Worm (Caenorhabditis elegans): ENCODE data around the gene Y56A3A.16.
A peak's percentile ranks its signal among the peaks of the same experiment; 100 is the strongest.

The Y56A3A.16 gene

ce11 chrIII:11918247-11918769 is 4.2 kb upstream of the Y56A3A.16 start, which contains the start of gene znf-593:
znf-593 (minus strand) TSS chrIII:11918719.
- peak; percentile 24 for TF ChIP-seq nhr-25 (tag; optimal IDR thresholded peaks at IDR 0.05)
- peak; percentile 3 for TF ChIP-seq unc-55 (GFP tag; optimal IDR thresholded peaks at IDR 0.05)
- peak; percentile 29 for TF ChIP-seq sem-4 (tag; optimal IDR thresholded peaks at IDR 0.05)
- peak in 1 of 2 experiments; percentile 34 for TF ChIP-seq lsy-2 (tag; optimal IDR thresholded peaks at IDR 0.05)
- TF ChIP-seq nhr-129 (tag; optimal IDR thresholded peaks at IDR 0.05), result no peak

DNA sequence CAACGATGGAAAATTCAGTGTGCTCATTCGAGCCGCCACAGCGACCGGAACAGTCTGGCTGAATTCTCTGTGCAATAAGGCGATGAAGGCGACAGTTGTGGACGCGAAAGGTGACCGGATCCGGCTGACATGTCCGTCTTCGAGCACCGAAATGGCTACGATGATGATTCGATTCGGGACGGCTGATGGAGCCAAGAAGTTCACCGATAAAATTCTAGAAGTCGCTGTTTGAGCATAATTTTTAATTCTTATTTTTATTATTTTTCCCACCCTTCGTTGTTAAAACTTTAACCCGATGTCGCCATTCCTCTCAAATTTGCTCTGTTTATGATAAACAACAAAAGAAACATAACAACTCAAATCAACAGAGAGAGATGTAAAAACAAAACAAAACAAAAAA is 3.4 kb upstream of the Y56A3A.16 start:
- no peak for TF ChIP-seq unc-39 (tag; optimal IDR thresholded peaks at IDR 0.05)
- no peak for TF ChIP-seq ama-1 (optimal IDR thresholded peaks at IDR 0.05)
- TF ChIP-seq peb-1 (tag; optimal IDR thresholded peaks at IDR 0.05), result no peak
- no peak for TF ChIP-seq elt-3 (tag; optimal IDR thresholded peaks at IDR 0.05)
- no peak for TF ChIP-seq lin-11 (tag; optimal IDR thresholded peaks at IDR 0.05)
- no peak for TF ChIP-seq gmeb-1 (tag; optimal IDR thresholded peaks at IDR 0.05)
- no peak for TF ChIP-seq skn-1 (tag; optimal IDR thresholded peaks at IDR 0.05)
- no peak for TF ChIP-seq nhr-129 (tag; optimal IDR thresholded peaks at IDR 0.05)
- no peak for TF ChIP-seq nhr-12 (tag; optimal IDR thresholded peaks at IDR 0.05)
- no peak for TF ChIP-seq egl-27 (tag; optimal IDR thresholded peaks at IDR 0.05)
- no peak for TF ChIP-seq zag-1 (tag; optimal IDR thresholded peaks at IDR 0.05)
- no peak for TF ChIP-seq mdl-1 (tag; optimal IDR thresholded peaks at IDR 0.05)
- no peak for TF ChIP-seq fos-1 (tag; optimal IDR thresholded peaks at IDR 0.05)

DNA sequence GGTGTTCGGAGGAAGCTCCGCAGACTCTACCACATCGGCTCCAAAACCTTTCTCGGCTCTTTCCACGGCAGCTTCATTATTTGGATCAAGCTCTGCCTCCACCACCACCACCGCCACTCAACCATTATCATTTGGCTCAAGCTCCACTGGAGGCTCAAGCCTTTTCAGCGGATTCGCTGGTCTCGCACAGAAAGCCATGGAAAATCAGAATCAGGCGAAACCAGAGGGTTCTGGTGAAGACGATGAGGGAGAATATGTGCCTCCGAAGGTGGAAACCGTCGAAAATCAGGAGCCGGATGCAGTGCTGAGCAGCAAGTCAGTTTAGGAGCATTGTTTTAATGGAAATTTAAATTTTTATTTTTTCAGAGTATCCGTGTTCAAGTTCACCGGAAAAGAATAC is 3.0 kb upstream of the Y56A3A.16 start:
- TF ChIP-seq crh-2 (tag; optimal IDR thresholded peaks at IDR 0.05) (no peak), ceh-16 (tag; optimal IDR thresholded peaks at IDR 0.05) (no peak), nhr-23 (tag; optimal IDR thresholded peaks at IDR 0.05) (no peak), egl-27 (tag; optimal IDR thresholded peaks at IDR 0.05) (no peak), sma-3 (GFP tag; optimal IDR thresholded peaks at IDR 0.05) (no peak), ztf-11 (tag; optimal IDR thresholded peaks at IDR 0.05) (no peak), ztf-4 (tag; optimal IDR thresholded peaks at IDR 0.05) (no peak)

- no peak for TF ChIP-seq aly-2 (tag; optimal IDR thresholded peaks at IDR 0.05)
- no peak for TF ChIP-seq gmeb-1 (tag; optimal IDR thresholded peaks at IDR 0.05)
- TF ChIP-seq egl-27 (tag; optimal IDR thresholded peaks at IDR 0.05), result no peak
- TF ChIP-seq zag-1 (tag; optimal IDR thresholded peaks at IDR 0.05), result no peak
- no peak for TF ChIP-seq mbf-1 (tag; optimal IDR thresholded peaks at IDR 0.05)
- TF ChIP-seq unc-55 (GFP tag; optimal IDR thresholded peaks at IDR 0.05), result no peak
- TF ChIP-seq elt-1 (tag; optimal IDR thresholded peaks at IDR 0.05), result no peak
- no peak for TF ChIP-seq F13H6.1 (tag; optimal IDR thresholded peaks at IDR 0.05)
- no peak for TF ChIP-seq sma-3 (GFP tag; optimal IDR thresholded peaks at IDR 0.05)
- no peak for TF ChIP-seq nhr-12 (tag; optimal IDR thresholded peaks at IDR 0.05)
- no peak for TF ChIP-seq skn-1 (tag; optimal IDR thresholded peaks at IDR 0.05)
- no peak for TF ChIP-seq ZK546.5 (tag; optimal IDR thresholded peaks at IDR 0.05)
These were observed 2.1 kb upstream of the Y56A3A.16 start for ce11 chrIII:11916260-11916659.

DNA sequence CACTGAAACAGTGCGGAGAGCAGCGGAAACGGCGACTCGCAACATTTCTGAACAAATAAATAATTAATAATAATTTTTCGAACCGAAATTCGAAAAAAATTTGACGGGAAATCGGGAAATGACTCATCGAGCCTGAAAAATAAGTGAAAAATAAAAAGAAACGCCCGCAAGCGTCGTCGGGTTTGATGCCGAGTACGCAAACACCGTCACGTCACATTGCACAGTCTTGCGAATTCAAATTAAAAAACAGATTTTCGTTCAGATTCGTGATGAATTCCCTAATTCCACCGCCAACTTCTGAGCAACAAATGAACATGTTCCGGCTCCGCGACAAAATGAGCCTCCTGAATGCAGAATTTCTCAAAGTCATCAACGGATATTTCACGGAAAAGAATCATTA is 1.5 kb upstream of the Y56A3A.16 start, which contains the start of the genes ndab-1 and npp-16:
Gene ndab-1, minus strand, starts transcription at position 47 of the 400 bp plus-strand sequence.
Gene npp-16, plus strand, starts transcription at position 263 of the 400 bp plus-strand sequence.
- TF ChIP-seq lsy-2 (tag; optimal IDR thresholded peaks at IDR 0.05), result peak; percentile 41 to 55
- peak; percentile 11 for TF ChIP-seq F13H6.1 (tag; optimal IDR thresholded peaks at IDR 0.05)
- peak; percentile 49 for TF ChIP-seq gmeb-1 (tag; optimal IDR thresholded peaks at IDR 0.05)
- TF ChIP-seq elt-3 (tag; optimal IDR thresholded peaks at IDR 0.05), result no peak
- peak; percentile 7 for TF ChIP-seq C34F6.9 (tag; optimal IDR thresholded peaks at IDR 0.05)
- no peak for TF ChIP-seq elt-1 (tag; optimal IDR thresholded peaks at IDR 0.05)
- TF ChIP-seq dmd-4 (tag; optimal IDR thresholded peaks at IDR 0.05), result no peak
- TF ChIP-seq nhr-10 (tag; optimal IDR thresholded peaks at IDR 0.05), result no peak
- TF ChIP-seq crh-2 (tag; optimal IDR thresholded peaks at IDR 0.05), result no peak
- TF ChIP-seq lin-13 (GFP tag; optimal IDR thresholded peaks at IDR 0.05), result peak; percentile 27
- peak; percentile 56 for TF ChIP-seq unc-55 (GFP tag; optimal IDR thresholded peaks at IDR 0.05)
- TF ChIP-seq zag-1 (tag; optimal IDR thresholded peaks at IDR 0.05), result no peak
- TF ChIP-seq fos-1 (tag; optimal IDR thresholded peaks at IDR 0.05), result peak; percentile 12
- TF ChIP-seq lin-39 (tag; optimal IDR thresholded peaks at IDR 0.05), result no peak

- TF ChIP-seq ztf-11 (tag; optimal IDR thresholded peaks at IDR 0.05), result no peak
- no peak for TF ChIP-seq lin-13 (GFP tag; optimal IDR thresholded peaks at IDR 0.05)
- TF ChIP-seq elt-1 (tag; optimal IDR thresholded peaks at IDR 0.05), result no peak
- no peak for TF ChIP-seq unc-39 (tag; optimal IDR thresholded peaks at IDR 0.05)
- no peak for TF ChIP-seq unc-55 (GFP tag; optimal IDR thresholded peaks at IDR 0.05)
- TF ChIP-seq nhr-25 (tag; optimal IDR thresholded peaks at IDR 0.05), result no peak
- TF ChIP-seq nhr-129 (tag; optimal IDR thresholded peaks at IDR 0.05), result no peak
- TF ChIP-seq aly-2 (tag; optimal IDR thresholded peaks at IDR 0.05), result no peak
- no peak for TF ChIP-seq lin-11 (tag; optimal IDR thresholded peaks at IDR 0.05)
- no peak for TF ChIP-seq gmeb-1 (tag; optimal IDR thresholded peaks at IDR 0.05)
- TF ChIP-seq sma-3 (GFP tag; optimal IDR thresholded peaks at IDR 0.05), result no peak
- TF ChIP-seq ama-1 (optimal IDR thresholded peaks at IDR 0.05), result no peak
- no peak for TF ChIP-seq crh-2 (tag; optimal IDR thresholded peaks at IDR 0.05)
- TF ChIP-seq nhr-6 (tag; optimal IDR thresholded peaks at IDR 0.05), result no peak
- no peak for TF ChIP-seq ceh-82 (tag; optimal IDR thresholded peaks at IDR 0.05)
- no peak for TF ChIP-seq ztf-4 (tag; optimal IDR thresholded peaks at IDR 0.05)
- TF ChIP-seq nhr-23 (tag; optimal IDR thresholded peaks at IDR 0.05), result no peak
These were observed 4.3 kb downstream of the Y56A3A.16 start, which contains the start of gene faah-4 for ce11 chrIII:11909778-11910177. faah-4 (minus strand) TSS chrIII:11909878.
